Worm (Caenorhabditis elegans) whole organism, late embryonic: ENCODE measurements around the gene T28C12.6.

ENCODE experiments used
- C08G9.2 ChIP-seq: sonication (generic microtip); optimal IDR thresholded peaks from 2 replicates; lab custom pipeline; 2016; ENCODE audit warnings: mild to moderate bottlenecking, missing genetic modification characterization, moderate library complexity, missing compliant biosample characterization
- ahr-1 ChIP-seq: sonication (generic microtip); optimal IDR thresholded peaks from 2 replicates; lab custom pipeline; 2016; ENCODE audit warnings: missing genetic modification characterization, missing compliant biosample characterization
- fax-1 ChIP-seq: sonication (generic microtip); optimal IDR thresholded peaks from 2 replicates; lab custom pipeline; 2016; ENCODE audit warnings: missing genotype, missing genetic modification characterization, missing compliant biosample characterization
- lin-11 ChIP-seq: fragments of 200-800 bp; sonication (Bioruptor generic); optimal IDR thresholded peaks from 2 replicates; lab custom pipeline; 2018; ENCODE audit warnings: mild to moderate bottlenecking, missing genetic modification characterization, missing compliant biosample characterization
- nhr-11 ChIP-seq: fragments of 150-350 bp; optimal IDR thresholded peaks from 2 replicates; lab custom pipeline; 2014; ENCODE audit warnings: missing biosample characterization, missing genetic modification characterization
- npax-4 ChIP-seq: sonication (generic microtip); optimal IDR thresholded peaks from 2 replicates; lab custom pipeline; 2016; ENCODE audit warnings: missing genetic modification characterization, missing compliant biosample characterization
- pha-4 ChIP-seq: fragments of 150-350 bp; optimal IDR thresholded peaks from 2 replicates; lab custom pipeline; 2018; ENCODE audit warnings: missing biosample characterization, missing genetic modification reagents, missing genetic modification characterization
- pqm-1 ChIP-seq: sonication (generic microtip); optimal IDR thresholded peaks from 2 replicates; lab custom pipeline; 2016; ENCODE audit warnings: missing genetic modification characterization, missing compliant biosample characterization
- ztf-16 ChIP-seq: sonication (generic microtip); optimal IDR thresholded peaks from 2 replicates; lab custom pipeline; 2017; ENCODE audit warnings: missing genetic modification characterization, missing compliant biosample characterization

DNA sequence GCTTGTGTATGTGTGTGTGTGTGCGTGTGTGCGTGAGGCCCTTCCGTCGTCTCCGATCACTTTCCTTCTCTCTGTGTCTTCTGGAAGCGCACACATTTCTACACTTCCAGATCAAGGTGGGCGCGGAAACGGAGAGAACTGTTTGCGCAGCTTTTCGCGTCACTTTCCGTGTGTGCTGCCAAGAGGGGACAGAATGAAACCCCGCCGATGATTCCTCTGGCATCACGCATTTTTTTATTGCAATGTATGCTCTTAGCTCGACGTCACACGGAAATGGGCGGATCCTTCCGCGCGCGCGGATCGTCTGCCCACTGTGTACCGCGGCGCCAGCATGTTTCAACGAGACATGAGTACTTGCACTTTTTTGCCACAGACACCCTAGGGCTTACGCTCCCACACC, 19.5 kb upstream of the T28C12.6 start:
- no peak for TF ChIP-seq lin-11 (tag; lab: Kevin White, UChicago)
- no peak for TF ChIP-seq pqm-1 (tag; lab: Kevin White, UChicago)
- TF ChIP-seq ahr-1 = no peak
- no peak for TF ChIP-seq fax-1 (tag; lab: Kevin White, UChicago)
- no peak for TF ChIP-seq npax-4 (tag; lab: Kevin White, UChicago)
- no peak for TF ChIP-seq nhr-11 (tag; lab: Kevin White, UChicago)
- TF ChIP-seq ztf-16 = no peak
- no peak for TF ChIP-seq pha-4 (tag; lab: Kevin White, UChicago)
- TF ChIP-seq C08G9.2 = no peak
